Worm (Caenorhabditis elegans) whole organism, L4 larva: ENCODE results near the gene pqn-15.
"Not testable (repeated sequence)": the region's sequence is repeated elsewhere in the genome, so short reads cannot be mapped to it uniquely, and the experiment has no call there.

Experiments used
- F37D6.2 ChIP-seq: sonication (generic microtip); optimal IDR thresholded peaks from 2 replicates; lab custom pipeline; 2016; ENCODE audit warnings: mild to moderate bottlenecking, missing genetic modification characterization, missing compliant biosample characterization
- F44E2.7 ChIP-seq: fragments of 200-800 bp; sonication (Bioruptor generic); IDR thresholded peaks from 2 replicates; pipeline ENCODE4 v2.1.2; 2022; ENCODE audit warnings: missing genetic modification characterization, missing compliant biosample characterization
- ama-1 ChIP-seq: fragments of 150-350 bp; optimal IDR thresholded peaks from 2 replicates; lab custom pipeline; 2014; ENCODE audit warnings: inconsistent platforms, mixed read lengths
- ceh-44 ChIP-seq: fragments of 200-800 bp; sonication (Bioruptor generic); IDR thresholded peaks from 2 replicates; pipeline ENCODE4 v1.3.6; 2022; ENCODE audit warnings: missing genetic modification reagents, missing genetic modification characterization, missing compliant biosample characterization
- ceh-82 ChIP-seq: sonication (generic microtip); optimal IDR thresholded peaks from 2 replicates; lab custom pipeline; 2017; ENCODE audit warnings: missing biosample characterization, missing genetic modification characterization
- cey-2 ChIP-seq: sonication (generic microtip); optimal IDR thresholded peaks from 3 replicates; lab custom pipeline; 2017; ENCODE audit warnings: missing genetic modification characterization, mild to moderate bottlenecking, missing compliant biosample characterization, antibody characterized with exemption, borderline replicate concordance; ENCODE audit not compliant: insufficient read depth
- dpl-1 ChIP-seq: fragments of 150-350 bp; optimal IDR thresholded peaks from 2 replicates; lab custom pipeline; 2014; ENCODE audit warnings: missing biosample characterization, missing genetic modification reagents, missing genetic modification characterization
- hlh-11 ChIP-seq: fragments of 200-800 bp; sonication (Bioruptor generic); optimal IDR thresholded peaks from 2 replicates; lab custom pipeline; 2018; ENCODE audit warnings: mild to moderate bottlenecking, missing genetic modification characterization, missing compliant biosample characterization
- hlh-30 ChIP-seq: sonication (generic microtip); optimal IDR thresholded peaks from 2 replicates; lab custom pipeline; 2017; ENCODE audit warnings: antibody characterized with exemption, mild to moderate bottlenecking, missing genetic modification characterization, missing compliant biosample characterization; ENCODE audit not compliant: insufficient read depth
- lir-3 ChIP-seq: sonication (generic microtip); optimal IDR thresholded peaks from 2 replicates; lab custom pipeline; 2016; ENCODE audit warnings: mild to moderate bottlenecking, missing genetic modification characterization, missing compliant biosample characterization
- nhr-11 ChIP-seq: fragments of 150-350 bp; optimal IDR thresholded peaks from 2 replicates; lab custom pipeline; 2014; ENCODE audit warnings: missing biosample characterization, missing genetic modification characterization
- tag-97 ChIP-seq: fragments of 200-800 bp; sonication (Bioruptor generic); IDR thresholded peaks from 2 replicates; pipeline ENCODE4 v1.3.6; 2022; ENCODE audit warnings: missing genetic modification characterization, missing compliant biosample characterization

DNA sequence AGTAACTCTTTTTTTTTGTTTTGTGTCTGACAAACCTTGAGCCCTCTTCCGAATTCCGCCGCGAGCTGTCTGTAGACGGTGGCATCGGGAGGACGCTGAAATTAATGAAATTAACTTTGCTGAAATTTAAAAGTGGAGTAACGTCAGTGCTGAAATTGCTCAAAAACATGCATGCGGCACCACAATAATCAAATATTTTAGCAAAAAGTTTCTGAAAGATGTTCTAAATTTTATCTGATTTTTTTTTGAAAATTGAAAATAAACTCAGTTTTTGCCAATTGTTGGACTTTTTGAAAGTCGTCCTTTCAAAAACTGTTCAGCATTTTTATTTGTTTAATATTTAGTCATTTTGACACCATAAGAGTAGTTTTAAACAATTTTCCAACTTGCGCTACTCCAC lies 29.2 kb upstream of the pqn-15 start, which contains the start of gene cst-2:
- TF ChIP-seq hlh-11 (tag; lab: Kevin White, UChicago); cey-2 (tag; lab: Kevin White, UChicago); dpl-1 (GFP tag; lab: Kevin White, UChicago); F44E2.7 (GFP tag; lab: Robert Waterston, UW); tag-97; F37D6.2; ceh-44 (GFP tag; lab: Robert Waterston, UW); nhr-11 (tag; lab: Kevin White, UChicago); ceh-82 (tag; lab: Kevin White, UChicago); lir-3 (tag; lab: Kevin White, UChicago); hlh-30 (tag; lab: Kevin White, UChicago); ama-1 (lab: Kevin White, UChicago): not testable (repeated sequence)
